Worm (Caenorhabditis elegans) whole organism, L3 larva: ENCODE data around the gene F40G9.19.

Source experiments
- ceh-82 ChIP-seq: fragments of 150-350 bp; optimal IDR thresholded peaks from 2 replicates; lab custom pipeline; 2014; ENCODE audit warnings: missing biosample characterization, missing genetic modification characterization
- ceh-9 ChIP-seq: sonication (generic microtip); optimal IDR thresholded peaks from 2 replicates; lab custom pipeline; 2018; ENCODE audit warnings: missing biosample characterization, missing genetic modification characterization
- eor-1 ChIP-seq, 2 experiments: fragments of 150-350 bp; optimal IDR thresholded peaks; 2 replicates each; lab custom pipeline; 2014 to 2018; ENCODE audit warnings: missing biosample characterization in 2 of 2, missing genetic modification characterization in 2 of 2
- mdl-1 ChIP-seq: fragments of 150-350 bp; optimal IDR thresholded peaks from 2 replicates; lab custom pipeline; 2014; ENCODE audit warnings: missing biosample characterization, missing genetic modification characterization
- nhr-237 ChIP-seq: fragments of 150-350 bp; optimal IDR thresholded peaks from 2 replicates; lab custom pipeline; 2014; ENCODE audit warnings: missing biosample characterization, missing genetic modification characterization
- skn-1 ChIP-seq: fragments of 150-350 bp; optimal IDR thresholded peaks from 2 replicates; lab custom pipeline; 2014; ENCODE audit warnings: missing biosample characterization, missing genetic modification characterization
- snpc-4 ChIP-seq: fragments of 150-350 bp; optimal IDR thresholded peaks from 2 replicates; lab custom pipeline; 2014; ENCODE audit warnings: missing biosample characterization, missing genetic modification characterization
- zag-1 ChIP-seq: fragments of 150-350 bp; optimal IDR thresholded peaks from 2 replicates; lab custom pipeline; 2014; ENCODE audit warnings: missing biosample characterization, missing genetic modification characterization
- ztf-4 ChIP-seq: fragments of 150-350 bp; optimal IDR thresholded peaks from 2 replicates; lab custom pipeline; 2014; ENCODE audit warnings: missing biosample characterization, missing genetic modification characterization

DNA sequence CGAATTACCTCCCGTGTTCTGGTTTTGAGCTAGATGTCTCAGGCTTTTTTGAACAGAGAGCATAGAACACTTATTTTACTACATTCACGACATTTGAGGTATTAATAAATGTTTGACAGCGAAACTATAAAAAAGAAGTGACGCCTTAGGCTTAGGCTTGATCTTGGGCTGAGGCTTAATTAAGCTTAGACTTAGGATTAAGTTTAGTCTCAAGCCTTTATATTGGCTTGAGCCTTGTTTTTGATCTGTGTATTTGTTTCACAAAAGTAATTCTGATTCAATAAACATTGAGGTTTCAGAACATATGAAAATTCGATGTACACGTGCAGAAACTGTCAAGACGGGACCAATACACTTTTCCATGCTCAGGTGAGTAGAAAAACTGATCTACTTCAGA lies 36.1 kb downstream of the F40G9.19 start, which contains the start of gene klp-20:
- TF ChIP-seq zag-1 (tag; lab: Kevin White, UChicago) (no peak), ztf-4 (tag; lab: Kevin White, UChicago) (no peak), mdl-1 (tag; lab: Kevin White, UChicago) (no peak), ceh-82 (tag; lab: Kevin White, UChicago) (no peak), snpc-4 (tag; lab: Kevin White, UChicago) (no peak), skn-1 (tag; lab: Kevin White, UChicago) (no peak), nhr-237 (tag; lab: Kevin White, UChicago) (no peak), eor-1 (tag; optimal IDR thresholded peaks at IDR 0.05; lab: Kevin White, UChicago) (no peak), ceh-9 (no peak)
